Fruit fly (Drosophila melanogaster) whole organism: Measurements from ENCODE around the gene HDAC11.

Source experiments
- CG8478 ChIP-seq: fragments of >200 bp; optimal IDR thresholded peaks from 2 replicates; lab custom pipeline; 2018; ENCODE audit warnings: inconsistent platforms
- EcR ChIP-seq, 2 experiments: fragments of >200 bp; optimal IDR thresholded peaks; 2 replicates each; lab custom pipeline; 2017; ENCODE audit warnings: missing biosample characterization in 2 of 2, missing genetic modification characterization in 2 of 2, missing genetic modification reagents in 2 of 2
- psq ChIP-seq: fragments of >200 bp; optimal IDR thresholded peaks from 2 replicates; lab custom pipeline; 2017
- usp ChIP-seq: fragments of >200 bp; optimal IDR thresholded peaks from 2 replicates; lab custom pipeline; 2017; ENCODE audit warnings: missing biosample characterization, missing genetic modification characterization, mixed read lengths

dm6 chr3R:24864719-24865400 lies 8.8 kb upstream of the HDAC11 start, which contains the start of the genes Srg1 and Elal:
- TF ChIP-seq CG8478 (lab: Kevin White, UChicago) (no peak), psq (lab: Kevin White, UChicago) (no peak), EcR (GFP tag; optimal IDR thresholded peaks at IDR 0.05; lab: Kevin White, UChicago) (no peak), usp (GFP tag; lab: Kevin White, UChicago) (no peak)
